Worm (Caenorhabditis elegans) whole organism, L4/young adult: ENCODE data around the gene clec-260.

Experiments used
- dao-5 ChIP-seq: sonication (generic microtip); optimal IDR thresholded peaks from 2 replicates; lab custom pipeline; 2016; ENCODE audit warnings: missing genotype, missing genetic modification characterization, moderate library complexity, missing compliant biosample characterization
- him-1 ChIP-seq: sonication (generic microtip); optimal IDR thresholded peaks from 2 replicates; lab custom pipeline; 2016; ENCODE audit warnings: missing genotype, missing genetic modification reagents, missing genetic modification characterization, missing compliant biosample characterization

ce11 chrV:19998203-19998836, 12.2 kb upstream of the clec-260 start:
- TF ChIP-seq dao-5 (tag; lab: Kevin White, UChicago) (no peak), him-1 (no peak)
